Fruit fly (Drosophila melanogaster): ENCODE measurements around the gene Sras.

Sras gene

DNA sequence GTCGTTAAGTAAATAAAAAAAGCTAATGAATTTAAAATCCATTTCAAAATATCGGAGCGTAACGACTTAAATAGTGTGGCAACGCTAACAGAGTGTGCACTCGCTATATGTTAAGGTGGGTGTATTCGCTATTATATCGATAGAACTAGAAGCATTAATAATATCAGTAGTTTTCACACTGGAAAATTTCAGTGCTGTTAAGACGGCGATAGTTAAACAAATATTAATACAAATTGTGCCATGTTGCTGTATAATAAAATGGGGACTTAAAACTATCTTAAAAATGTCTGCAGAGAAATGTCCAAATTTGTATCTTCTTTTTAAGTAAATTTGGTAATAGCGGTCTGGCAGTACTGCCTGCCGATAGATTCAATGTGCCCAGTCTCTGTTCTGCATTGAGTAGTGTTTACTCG is 19.7 kb downstream of the Sras start (continued):
- no peak for TF ChIP-seq gsb-n (tag; optimal IDR thresholded peaks at IDR 0.05)
- TF ChIP-seq corto (GFP tag; optimal IDR thresholded peaks at IDR 0.05) = no peak
- TF ChIP-seq chinmo (GFP tag; IDR thresholded peaks at IDR 0.05; ENCODE audit: partially characterized antibody) = 0 out of 4 replicates have a peak, but pooled peaks have one; percentile 17
- peak; percentile 36 to 74 for TF ChIP-seq tll (GFP tag; optimal IDR thresholded peaks at IDR 0.05)
- TF ChIP-seq gcm2 (GFP tag; optimal IDR thresholded peaks at IDR 0.05) = peak; percentile 71
- peak; percentile 84 for TF ChIP-seq Sox102F (GFP tag; optimal IDR thresholded peaks at IDR 0.05)
- TF ChIP-seq fd3F (GFP tag; optimal IDR thresholded peaks at IDR 0.05) = peak; percentile 79
- TF ChIP-seq NfI (GFP tag; optimal IDR thresholded peaks at IDR 0.05) = peak; percentile 86
- no peak for TF ChIP-seq MESR4 (GFP tag; optimal IDR thresholded peaks at IDR 0.05)
- no peak for TF ChIP-seq eve (GFP tag; optimal IDR thresholded peaks at IDR 0.05)
- peak; percentile 82 for TF ChIP-seq Dp (GFP tag; optimal IDR thresholded peaks at IDR 0.05)
- TF ChIP-seq abd-A (tag; optimal IDR thresholded peaks at IDR 0.05) = no peak
- TF ChIP-seq ase (GFP tag; IDR thresholded peaks at IDR 0.05) = peak; percentile 81
- TF ChIP-seq CG43689 (GFP tag; IDR thresholded peaks at IDR 0.05) = peak; percentile 81
- TF ChIP-seq kni (GFP tag; optimal IDR thresholded peaks at IDR 0.05) = peak; percentile 16
- no peak for TF ChIP-seq CG33557 (GFP tag; optimal IDR thresholded peaks at IDR 0.05)
- no peak for TF ChIP-seq pfk (GFP tag; optimal IDR thresholded peaks at IDR 0.05)
- TF ChIP-seq unpg (GFP tag; optimal IDR thresholded peaks at IDR 0.05) = no peak
- TF ChIP-seq Stat92E (GFP tag; optimal IDR thresholded peaks at IDR 0.05) = peak in 1 of 3 experiments; percentile 20
- TF ChIP-seq so (GFP tag; IDR thresholded peaks at IDR 0.05) = peak; percentile 63; the same call in 1 of the 3 replicates
- no peak for TF ChIP-seq CG6683 (GFP tag; optimal IDR thresholded peaks at IDR 0.05)
- peak; percentile 21 for TF ChIP-seq CG1529 (GFP tag; optimal IDR thresholded peaks at IDR 0.05)
- no peak for TF ChIP-seq PHDP (tag; optimal IDR thresholded peaks at IDR 0.05)
- TF ChIP-seq schlank (tag; optimal IDR thresholded peaks at IDR 0.05) = peak; percentile 63
- peak; percentile 63; the same call in 1 of the 2 replicates for TF ChIP-seq bowl (GFP tag; IDR thresholded peaks at IDR 0.05)
- TF ChIP-seq CG10321 (GFP tag; IDR thresholded peaks at IDR 0.05) = peak; percentile 37; the same call in 1 of the 2 replicates
- peak; percentile 33 for TF ChIP-seq CG14965 (GFP tag; optimal IDR thresholded peaks at IDR 0.05; ENCODE audit: borderline replicate concordance)
- TF ChIP-seq Abd-B (GFP tag; optimal IDR thresholded peaks at IDR 0.05) = peak; percentile 98
- TF ChIP-seq ewg (GFP tag; optimal IDR thresholded peaks at IDR 0.05) = no peak
- peak; percentile 86 for TF ChIP-seq zen (tag; optimal IDR thresholded peaks at IDR 0.05)
- TF ChIP-seq vfl (GFP tag; optimal IDR thresholded peaks at IDR 0.05) = peak; percentile 87
- TF ChIP-seq jigr1 (GFP tag; IDR thresholded peaks at IDR 0.05) = peak; percentile 86; the same call in 2 of the 3 replicates
- peak; percentile 57 for TF ChIP-seq onecut (GFP tag; IDR thresholded peaks at IDR 0.05)
- peak; percentile 91 for TF ChIP-seq MBD-R2 (GFP tag; IDR thresholded peaks at IDR 0.05)
- TF ChIP-seq CG8944 (GFP tag; optimal IDR thresholded peaks at IDR 0.05) = peak; percentile 86
- TF ChIP-seq Six4 (GFP tag; optimal IDR thresholded peaks at IDR 0.05) = peak; percentile 72
- peak; percentile 88 for TF ChIP-seq CG16813 (GFP tag; IDR thresholded peaks at IDR 0.05; ENCODE audit: partially characterized antibody)
- TF ChIP-seq Hsf (GFP tag; optimal IDR thresholded peaks at IDR 0.05) = peak; percentile 93
- no peak for TF ChIP-seq CG5180 (GFP tag; optimal IDR thresholded peaks at IDR 0.05)
- peak; percentile 44 for TF ChIP-seq CTCF (GFP tag; optimal IDR thresholded peaks at IDR 0.05)
- peak; percentile 80 for TF ChIP-seq croc (GFP tag; conservative IDR thresholded peaks at IDR 0.05)
- TF ChIP-seq Sry-β (GFP tag; optimal IDR thresholded peaks at IDR 0.05) = no peak
- TF ChIP-seq CG34376 (GFP tag; optimal IDR thresholded peaks at IDR 0.05) = peak; percentile 25
- TF ChIP-seq tin (GFP tag; optimal IDR thresholded peaks at IDR 0.05) = peak; percentile 88
- TF ChIP-seq Atf3 (GFP tag; optimal IDR thresholded peaks at IDR 0.05) = peak; percentile 81
- TF ChIP-seq Spps (tag; optimal IDR thresholded peaks at IDR 0.05) = peak; percentile 63
- no peak for TF ChIP-seq CG15011 (GFP tag; optimal IDR thresholded peaks at IDR 0.05)
- peak; percentile 46 for TF ChIP-seq Nf-YB (GFP tag; optimal IDR thresholded peaks at IDR 0.05)
- TF ChIP-seq Hr39 (optimal IDR thresholded peaks at IDR 0.05) = no peak
- TF ChIP-seq psq (GFP tag; optimal IDR thresholded peaks at IDR 0.05) = peak; percentile 52
